Worm (Caenorhabditis elegans): ENCODE results near the gene Y73C8B.1.

DNA sequence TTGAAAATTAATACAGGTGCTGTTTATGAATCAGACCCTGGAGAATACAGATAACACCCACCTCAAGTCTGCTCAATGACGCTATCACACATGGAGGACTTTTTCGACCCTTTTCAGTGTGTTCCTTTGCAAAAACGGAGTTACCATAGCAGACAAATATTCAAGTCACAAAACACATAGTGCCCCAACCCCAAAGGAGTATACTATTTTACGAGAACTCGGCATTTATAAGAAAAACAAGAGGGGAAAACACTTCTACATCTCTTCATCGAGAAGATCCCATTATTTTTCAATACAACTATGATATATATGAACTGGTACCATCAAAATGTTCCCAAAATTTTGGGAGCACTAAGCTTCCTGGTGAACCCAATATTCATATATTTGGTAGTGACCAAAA, 48.0 kb upstream of the Y73C8B.1 start, which contains the start of gene srj-7:
- no peak for TF ChIP-seq ztf-29 (GFP tag; IDR thresholded peaks at IDR 0.05)
- TF ChIP-seq ztf-23 (GFP tag; IDR thresholded peaks at IDR 0.05) = no peak
- no peak for TF ChIP-seq flt-1 (GFP tag; IDR thresholded peaks at IDR 0.05)
- no peak for TF ChIP-seq med-1 (GFP tag; optimal IDR thresholded peaks at IDR 0.05; ENCODE audit: insufficient read depth)

Measured in whole organism, midembryonic.